Fruit fly (Drosophila melanogaster) whole organism, embryonic: ENCODE data around the gene Or74a.

ENCODE experiments used
- Adf1 ChIP-seq: fragments of 200-800 bp; sonication (Bioruptor generic); IDR thresholded peaks from 2 replicates; pipeline ENCODE4 v1.3.6; 2022; ENCODE audit warnings: missing biosample characterization, missing genetic modification characterization
- Atf-2 ChIP-seq: fragments of 200-800 bp; sonication (Bioruptor generic); optimal IDR thresholded peaks from 2 replicates; lab custom pipeline; 2016; ENCODE audit warnings: missing biosample characterization, missing genetic modification characterization
- CG10147 ChIP-seq: fragments of 200-800 bp; sonication (Bioruptor generic); optimal IDR thresholded peaks from 2 replicates; lab custom pipeline; 2019; ENCODE audit warnings: missing biosample characterization, mild to moderate bottlenecking, missing genetic modification characterization, moderate library complexity
- CG1024 ChIP-seq: fragments of 200-800 bp; sonication (Bioruptor generic); IDR thresholded peaks from 2 replicates; pipeline ENCODE4 v1.3.6; 2022; ENCODE audit warnings: missing biosample characterization, missing genetic modification characterization
- CG1233 ChIP-seq: fragments of 200-800 bp; sonication (Bioruptor generic); optimal IDR thresholded peaks from 4 replicates; lab custom pipeline; 2018; ENCODE audit warnings: missing biosample characterization, mild to moderate bottlenecking, missing genetic modification characterization
- CG12391 ChIP-seq: fragments of 200-800 bp; sonication (Bioruptor generic); optimal IDR thresholded peaks from 3 replicates; lab custom pipeline; 2018; ENCODE audit warnings: missing biosample characterization, mild to moderate bottlenecking, missing genetic modification characterization, moderate library complexity
- CG12744 ChIP-seq: fragments of 200-800 bp; sonication (Bioruptor generic); optimal IDR thresholded peaks from 2 replicates; lab custom pipeline; 2016; ENCODE audit warnings: missing biosample characterization, missing genetic modification characterization
- CG12942 ChIP-seq: fragments of 200-800 bp; sonication (Bioruptor generic); optimal IDR thresholded peaks from 3 replicates; lab custom pipeline; 2016; ENCODE audit warnings: missing biosample characterization, missing genetic modification characterization
- CG14667 ChIP-seq: fragments of 200-800 bp; sonication (Bioruptor generic); IDR thresholded peaks from 2 replicates; pipeline ENCODE4 v1.3.6; 2022; ENCODE audit warnings: missing biosample characterization, missing genetic modification characterization
- CG14860 ChIP-seq: fragments of 200-800 bp; sonication (Bioruptor generic); IDR thresholded peaks from 3 replicates; pipeline ENCODE4 v1.3.6; 2022; ENCODE audit warnings: missing biosample characterization, missing genetic modification characterization; ENCODE audit not compliant: partially characterized antibody
- CG1529 ChIP-seq: fragments of 200-800 bp; sonication (Bioruptor generic); optimal IDR thresholded peaks from 3 replicates; lab custom pipeline; 2018; ENCODE audit warnings: missing biosample characterization, missing genetic modification characterization
- CG1603 ChIP-seq: fragments of 200-800 bp; sonication (Bioruptor generic); optimal IDR thresholded peaks from 2 replicates; lab custom pipeline; 2019; ENCODE audit warnings: missing biosample characterization, mild to moderate bottlenecking, missing genetic modification characterization, moderate library complexity
- CG2875 ChIP-seq: fragments of 200-800 bp; sonication (Bioruptor generic); optimal IDR thresholded peaks from 2 replicates; lab custom pipeline; 2017; ENCODE audit warnings: missing biosample characterization, mild to moderate bottlenecking, missing genetic modification characterization, missing genetic modification reagents
- CG3281 ChIP-seq: fragments of 200-800 bp; sonication (Bioruptor generic); optimal IDR thresholded peaks from 3 replicates; lab custom pipeline; 2017; ENCODE audit warnings: missing biosample characterization, mild to moderate bottlenecking, missing genetic modification characterization
- CG3847 ChIP-seq: fragments of 200-800 bp; sonication (Bioruptor generic); IDR thresholded peaks from 2 replicates; pipeline ENCODE4 v1.3.6; 2022; ENCODE audit warnings: missing biosample characterization, missing genetic modification characterization
- CG7556 ChIP-seq: fragments of 200-800 bp; sonication (Bioruptor generic); optimal IDR thresholded peaks from 2 replicates; lab custom pipeline; 2017; ENCODE audit warnings: missing biosample characterization, mild to moderate bottlenecking, missing genetic modification characterization
- CG9727 ChIP-seq: fragments of 200-800 bp; sonication (Bioruptor generic); optimal IDR thresholded peaks from 3 replicates; lab custom pipeline; 2017; ENCODE audit warnings: missing biosample characterization, mild to moderate bottlenecking, missing genetic modification characterization
- CkIIα-i1 ChIP-seq: fragments of 200-800 bp; sonication (Bioruptor generic); IDR thresholded peaks from 2 replicates; pipeline ENCODE4 v1.3.6; 2022; ENCODE audit warnings: missing biosample characterization, missing genetic modification characterization
- Deaf1 ChIP-seq: fragments of 200-800 bp; optimal IDR thresholded peaks from 3 replicates; lab custom pipeline; 2019; ENCODE audit warnings: missing biosample characterization, mild to moderate bottlenecking, missing genetic modification characterization, moderate library complexity
- E2f2 ChIP-seq: fragments of 200-800 bp; sonication (Bioruptor generic); IDR thresholded peaks from 2 replicates; pipeline ENCODE4 v1.3.6; 2022; ENCODE audit warnings: missing biosample characterization, missing genetic modification characterization
- Fer2 ChIP-seq: fragments of 200-800 bp; sonication (Bioruptor generic); optimal IDR thresholded peaks from 2 replicates; lab custom pipeline; 2018; ENCODE audit warnings: missing biosample characterization, mild to moderate bottlenecking, missing genetic modification characterization, moderate library complexity
- Gsc ChIP-seq: fragments of 200-800 bp; sonication (Bioruptor generic); IDR thresholded peaks from 2 replicates; pipeline ENCODE4 v1.3.6; 2022; ENCODE audit warnings: missing biosample characterization, missing genetic modification characterization
- HHEX ChIP-seq: fragments of 200-800 bp; sonication (Bioruptor generic); optimal IDR thresholded peaks from 3 replicates; lab custom pipeline; 2017; ENCODE audit warnings: missing biosample characterization, mild to moderate bottlenecking, missing genetic modification characterization, missing genetic modification reagents
- Hey ChIP-seq: fragments of 200-800 bp; sonication (Bioruptor generic); optimal IDR thresholded peaks from 3 replicates; lab custom pipeline; 2018; ENCODE audit warnings: missing biosample characterization, mild to moderate bottlenecking, missing genetic modification characterization
- Nf-YC ChIP-seq: fragments of 200-800 bp; optimal IDR thresholded peaks from 3 replicates; lab custom pipeline; 2019; ENCODE audit warnings: missing biosample characterization, mild to moderate bottlenecking, missing genetic modification characterization, moderate library complexity
- Ravus ChIP-seq: fragments of 200-800 bp; sonication (Bioruptor generic); IDR thresholded peaks from 2 replicates; pipeline ENCODE4 v1.3.6; 2022; ENCODE audit warnings: missing biosample characterization, missing genetic modification characterization
- Rx ChIP-seq: fragments of 200-800 bp; sonication (Bioruptor generic); IDR thresholded peaks from 2 replicates; pipeline ENCODE4 v1.3.6; 2022; ENCODE audit warnings: missing biosample characterization, missing genetic modification characterization
- Sry-β ChIP-seq: fragments of 200-800 bp; sonication (Bioruptor generic); optimal IDR thresholded peaks from 2 replicates; lab custom pipeline; 2018; ENCODE audit warnings: missing biosample characterization, mild to moderate bottlenecking, missing genetic modification characterization, moderate library complexity
- TFAM ChIP-seq: fragments of 200-800 bp; sonication (Bioruptor generic); optimal IDR thresholded peaks from 2 replicates; lab custom pipeline; 2017; ENCODE audit warnings: missing biosample characterization, missing genetic modification characterization, inconsistent platforms
- Usf ChIP-seq: fragments of 200-800 bp; sonication (Bioruptor generic); optimal IDR thresholded peaks from 2 replicates; lab custom pipeline; 2017; ENCODE audit warnings: missing genotype, missing biosample characterization, missing genetic modification characterization
- Vsx1 ChIP-seq: fragments of 200-800 bp; sonication (Bioruptor generic); optimal IDR thresholded peaks from 2 replicates; lab custom pipeline; 2017; ENCODE audit warnings: missing biosample characterization, mild to moderate bottlenecking, missing genetic modification characterization, missing genetic modification reagents
- ash1 ChIP-seq: fragments of 200-800 bp; sonication (Bioruptor generic); optimal IDR thresholded peaks from 2 replicates; lab custom pipeline; 2018; ENCODE audit warnings: missing biosample characterization, mild to moderate bottlenecking, missing genetic modification characterization
- bigmax ChIP-seq: fragments of 200-800 bp; sonication (Bioruptor generic); optimal IDR thresholded peaks from 2 replicates; lab custom pipeline; 2018; ENCODE audit warnings: missing biosample characterization, mild to moderate bottlenecking, missing genetic modification characterization
- ci ChIP-seq: fragments of 200-800 bp; sonication (Bioruptor generic); IDR thresholded peaks from 3 replicates; pipeline ENCODE4 v1.3.6; 2022; ENCODE audit warnings: missing biosample characterization, missing genetic modification characterization
- disco-r ChIP-seq: fragments of 200-800 bp; sonication (Bioruptor generic); optimal IDR thresholded peaks from 2 replicates; lab custom pipeline; 2016; ENCODE audit warnings: missing biosample characterization, missing genetic modification characterization
- fu2 ChIP-seq: fragments of 200-800 bp; sonication (Bioruptor generic); optimal IDR thresholded peaks from 2 replicates; lab custom pipeline; 2016; ENCODE audit warnings: missing biosample characterization, missing genetic modification characterization
- gce ChIP-seq: fragments of 200-800 bp; sonication (Bioruptor generic); IDR thresholded peaks from 3 replicates; pipeline ENCODE4 v1.3.6; 2022; ENCODE audit warnings: missing biosample characterization, missing genetic modification characterization
- grn ChIP-seq: fragments of 200-800 bp; sonication (Bioruptor generic); optimal IDR thresholded peaks from 3 replicates; lab custom pipeline; 2017; ENCODE audit warnings: missing biosample characterization, missing genetic modification characterization
- gsb-n ChIP-seq: fragments of 200-800 bp; sonication (Bioruptor generic); optimal IDR thresholded peaks from 3 replicates; lab custom pipeline; 2018; ENCODE audit warnings: missing biosample characterization, mild to moderate bottlenecking, missing genetic modification characterization
- ham ChIP-seq: fragments of 200-800 bp; sonication (Bioruptor generic); IDR thresholded peaks from 2 replicates; pipeline ENCODE4 v1.3.6; 2022; ENCODE audit warnings: missing biosample characterization, missing genetic modification characterization
- hb ChIP-seq: fragments of 200-800 bp; sonication (Bioruptor generic); IDR thresholded peaks from 3 replicates; pipeline ENCODE4 v1.3.6; 2022; ENCODE audit warnings: missing biosample characterization, missing genetic modification characterization; ENCODE audit not compliant: partially characterized antibody
- pum ChIP-seq: fragments of 200-800 bp; sonication (Bioruptor generic); optimal IDR thresholded peaks from 2 replicates; lab custom pipeline; 2016; ENCODE audit warnings: missing biosample characterization, missing genetic modification characterization
- ranshi ChIP-seq: fragments of 200-800 bp; sonication (Bioruptor generic); IDR thresholded peaks from 2 replicates; pipeline ENCODE4 v1.3.6; 2022; ENCODE audit warnings: missing biosample characterization, missing genetic modification characterization
- scrt ChIP-seq: fragments of 200-800 bp; sonication (Bioruptor generic); optimal IDR thresholded peaks from 2 replicates; lab custom pipeline; 2018; ENCODE audit warnings: missing biosample characterization, mild to moderate bottlenecking, missing genetic modification characterization, moderate library complexity
- sim ChIP-seq: fragments of 200-800 bp; sonication (Bioruptor generic); IDR thresholded peaks from 2 replicates; pipeline ENCODE4 v1.3.6; 2022; ENCODE audit warnings: missing biosample characterization, missing genetic modification characterization
- tgo ChIP-seq: fragments of 200-800 bp; sonication (Bioruptor generic); IDR thresholded peaks from 3 replicates; pipeline ENCODE4 v1.3.6; 2022; ENCODE audit warnings: missing biosample characterization, missing genetic modification characterization
- trem ChIP-seq: fragments of 200-800 bp; optimal IDR thresholded peaks from 3 replicates; lab custom pipeline; 2019; ENCODE audit warnings: missing biosample characterization, mild to moderate bottlenecking, missing genetic modification characterization, moderate library complexity
- vnd ChIP-seq: fragments of 200-800 bp; sonication (Bioruptor generic); IDR thresholded peaks from 3 replicates; pipeline ENCODE4 v1.3.6; 2022; ENCODE audit warnings: missing biosample characterization, missing genetic modification characterization; ENCODE audit not compliant: partially characterized antibody
- yki ChIP-seq: fragments of >200 bp; optimal IDR thresholded peaks from 3 replicates; lab custom pipeline; 2018
- zfh2 ChIP-seq: fragments of 200-800 bp; sonication (Bioruptor generic); optimal IDR thresholded peaks from 2 replicates; lab custom pipeline; 2016; ENCODE audit warnings: missing biosample characterization, missing genetic modification characterization

Gene Or74a

DNA sequence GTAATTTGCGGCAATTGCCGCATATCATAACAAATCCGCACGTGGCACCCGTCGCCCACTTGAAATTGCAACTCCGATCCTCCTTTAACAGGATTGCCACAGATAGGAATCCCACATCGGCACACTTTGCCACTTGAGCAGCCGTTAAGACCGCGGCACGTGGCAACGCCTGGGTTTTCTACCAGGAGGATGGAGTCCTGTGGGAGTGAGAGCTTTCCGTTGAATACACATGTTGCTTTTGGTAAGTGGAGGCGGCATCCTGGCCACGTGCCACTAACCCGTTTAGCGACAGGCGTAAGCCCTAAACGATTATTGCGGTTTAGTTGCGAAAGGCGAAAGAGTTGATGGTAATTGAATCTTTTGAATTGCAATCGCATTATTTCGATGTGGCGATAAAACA lies 29.5 kb upstream of the Or74a start (continued):
- TF ChIP-seq CG10147 (GFP tag; lab: Kevin White, UChicago) = no peak
- no peak for TF ChIP-seq CkIIα-i1
- TF ChIP-seq scrt (GFP tag; lab: Kevin White, UChicago) = peak; percentile 68
- TF ChIP-seq Fer2 = no peak
- no peak for TF ChIP-seq Nf-YC (tag; lab: Kevin White, UChicago)
- TF ChIP-seq Hey (tag; lab: Kevin White, UChicago) = peak; percentile 100

DNA sequence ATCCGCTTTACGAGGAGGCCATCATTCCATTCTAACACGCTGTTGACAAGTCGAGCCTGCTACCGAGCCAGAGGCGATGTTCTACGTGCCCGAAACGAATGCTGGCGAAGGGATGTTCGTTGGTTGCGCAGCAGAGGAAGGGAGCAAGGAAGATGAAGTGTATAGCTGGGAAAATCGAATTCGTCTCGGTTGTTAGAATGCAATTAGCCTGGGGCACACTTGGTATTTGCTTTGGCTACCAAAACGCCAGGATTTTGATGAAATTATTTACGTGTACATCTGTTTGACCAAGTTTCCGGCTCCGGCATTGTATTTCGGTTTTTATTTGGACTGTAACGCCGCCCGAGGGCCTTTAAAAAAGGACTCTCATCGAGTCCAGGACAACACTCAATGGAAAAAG lies 28.5 kb upstream of the Or74a start:
- TF ChIP-seq gsb-n (tag; lab: Kevin White, UChicago) (peak; percentile 93), Deaf1 (tag; lab: Kevin White, UChicago) (peak; percentile 8), CG14667 (GFP tag; lab: Robert Waterston, UW) (no peak)

DNA sequence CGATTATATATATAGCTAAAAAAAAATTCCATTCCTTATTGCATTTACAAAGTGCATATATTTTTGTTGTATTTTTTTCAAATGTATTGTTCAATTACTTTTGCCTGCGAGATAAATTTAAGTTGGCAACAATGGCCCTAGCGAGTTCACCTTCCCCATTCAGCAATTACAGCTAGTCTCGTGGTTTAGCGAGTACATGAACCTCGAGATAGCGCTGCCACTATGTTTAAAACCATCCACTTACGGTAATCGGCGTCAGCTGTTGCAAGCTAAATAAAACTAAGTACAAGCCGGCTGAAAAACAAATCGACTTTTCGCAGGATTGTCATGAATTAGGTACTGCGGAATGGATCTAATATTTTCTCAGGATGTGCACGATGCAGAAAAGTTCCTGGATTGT lies 23.8 kb upstream of the Or74a start:
- no peak for TF ChIP-seq CG3281
- no peak for TF ChIP-seq CG12744 (GFP tag; lab: Kevin White, UChicago)
- TF ChIP-seq tgo = no peak
- no peak for TF ChIP-seq CG7556 (GFP tag; lab: Kevin White, UChicago)
- TF ChIP-seq pum (GFP tag; lab: Kevin White, UChicago) = no peak
- TF ChIP-seq disco-r (GFP tag; lab: Kevin White, UChicago) = no peak
- TF ChIP-seq vnd (GFP tag; lab: Robert Waterston, UW) = no peak
- TF ChIP-seq ash1 (GFP tag; lab: Kevin White, UChicago) = no peak
- TF ChIP-seq Usf (GFP tag; lab: Kevin White, UChicago) = peak; percentile 19
- TF ChIP-seq bigmax (GFP tag; lab: Kevin White, UChicago) = no peak
- no peak for TF ChIP-seq ranshi (GFP tag; lab: Robert Waterston, UW)
- no peak for TF ChIP-seq sim (GFP tag; lab: Robert Waterston, UW)
- TF ChIP-seq Ravus (GFP tag; lab: Robert Waterston, UW) = no peak
- no peak for TF ChIP-seq zfh2 (GFP tag; lab: Kevin White, UChicago)
- no peak for TF ChIP-seq Sry-β (GFP tag; lab: Kevin White, UChicago)
- no peak for TF ChIP-seq Gsc (GFP tag; lab: Robert Waterston, UW)
- peak; percentile 19 for TF ChIP-seq CG12391 (tag; lab: Kevin White, UChicago)
- no peak for TF ChIP-seq fu2 (GFP tag; lab: Kevin White, UChicago)
- no peak for TF ChIP-seq CG1529 (GFP tag; lab: Kevin White, UChicago)
- peak; percentile 58 for TF ChIP-seq CG3847
- no peak for TF ChIP-seq Atf-2 (GFP tag; lab: Kevin White, UChicago)
- peak; percentile 59 for TF ChIP-seq E2f2 (GFP tag; lab: Robert Waterston, UW)
- TF ChIP-seq hb (GFP tag; lab: Robert Waterston, UW) = no peak
- TF ChIP-seq CG12942 (GFP tag; lab: Kevin White, UChicago) = no peak
- TF ChIP-seq HHEX (GFP tag; lab: Kevin White, UChicago) = no peak
- TF ChIP-seq gce (GFP tag; lab: Robert Waterston, UW) = no peak
- TF ChIP-seq ci (GFP tag; lab: Robert Waterston, UW) = no peak
- peak; percentile 90 for TF ChIP-seq CG1603 (tag; lab: Kevin White, UChicago)
- TF ChIP-seq Vsx1 (GFP tag; lab: Kevin White, UChicago) = no peak
- no peak for TF ChIP-seq Adf1
- TF ChIP-seq yki (lab: Kevin White, UChicago) = no peak
- no peak for TF ChIP-seq CG1024 (GFP tag; lab: Robert Waterston, UW)
- no peak for TF ChIP-seq CG2875 (GFP tag; lab: Kevin White, UChicago)
- no peak for TF ChIP-seq CG1233 (GFP tag; lab: Kevin White, UChicago)
- TF ChIP-seq trem (tag; lab: Kevin White, UChicago) = peak; percentile 95
- TF ChIP-seq ham (GFP tag; lab: Robert Waterston, UW) = no peak
- TF ChIP-seq CG9727 (GFP tag; lab: Kevin White, UChicago) = no peak
- no peak for TF ChIP-seq TFAM (GFP tag; lab: Kevin White, UChicago)
- no peak for TF ChIP-seq Rx (GFP tag; lab: Robert Waterston, UW)
- TF ChIP-seq grn = no peak
- no peak for TF ChIP-seq CG14860 (GFP tag; lab: Robert Waterston, UW)
